Fruit fly (Drosophila melanogaster): ENCODE data around the gene CG9701.

Gene CG9701

DNA sequence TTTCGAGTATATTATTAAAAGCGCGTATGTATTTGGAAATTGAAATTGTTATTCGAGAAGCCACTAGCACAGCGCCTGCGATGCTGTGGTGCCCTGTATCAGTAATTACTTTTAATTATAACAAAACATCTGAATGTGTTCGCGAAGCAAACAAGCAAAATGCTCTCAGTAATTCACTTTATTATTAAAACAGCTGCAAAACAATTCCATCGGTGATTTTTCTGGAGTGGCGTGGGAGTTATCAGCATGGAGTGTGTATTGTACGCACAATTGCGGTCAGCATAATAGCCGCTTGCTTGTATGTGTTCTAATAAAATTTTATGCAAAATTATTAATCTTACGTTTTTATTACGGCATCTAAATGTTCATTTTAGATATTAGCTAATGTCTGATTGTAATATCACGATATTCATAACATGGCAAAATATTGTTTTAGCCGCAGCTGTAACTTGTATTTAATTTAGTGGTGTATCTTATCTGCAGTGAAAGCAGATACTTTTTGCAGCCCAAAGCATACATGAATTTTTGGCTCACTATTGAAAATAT lies 48.9 kb downstream of the CG9701 start (continued):
- TF ChIP-seq peb (GFP tag; IDR thresholded peaks at IDR 0.05) = no peak
- TF ChIP-seq cas (GFP tag; IDR thresholded peaks at IDR 0.05) = no peak
- no peak for TF ChIP-seq stwl (tag; optimal IDR thresholded peaks at IDR 0.05)
- peak; percentile 76 for TF ChIP-seq stc (GFP tag; IDR thresholded peaks at IDR 0.05)
- TF ChIP-seq nom (GFP tag; optimal IDR thresholded peaks at IDR 0.05) = peak; percentile 18
- TF ChIP-seq btn (GFP tag; optimal IDR thresholded peaks at IDR 0.05) = peak; percentile 52
- peak; percentile 6 for TF ChIP-seq CG7987 (GFP tag; optimal IDR thresholded peaks at IDR 0.05)
- TF ChIP-seq nerfin-1 (tag; optimal IDR thresholded peaks at IDR 0.05) = peak; percentile 52
- TF ChIP-seq p53 (GFP tag; optimal IDR thresholded peaks at IDR 0.05) = no peak
- TF ChIP-seq C15 (GFP tag; IDR thresholded peaks at IDR 0.05) = no peak
- peak; percentile 80 for TF ChIP-seq CG4820 (GFP tag; optimal IDR thresholded peaks at IDR 0.05)
- no peak for TF ChIP-seq Hey (tag; optimal IDR thresholded peaks at IDR 0.05)
- no peak for TF ChIP-seq CHES-1-like (GFP tag; optimal IDR thresholded peaks at IDR 0.05)
- no peak for TF ChIP-seq Deaf1 (tag; optimal IDR thresholded peaks at IDR 0.05)
- peak; percentile 65 for TF ChIP-seq ERR (GFP tag; optimal IDR thresholded peaks at IDR 0.05)
- peak; percentile 62 for TF ChIP-seq caup (GFP tag; optimal IDR thresholded peaks at IDR 0.05; ENCODE audit: severe bottlenecking)
- TF ChIP-seq bigmax (GFP tag; optimal IDR thresholded peaks at IDR 0.05) = no peak
- peak; percentile 21 for TF ChIP-seq CG12104 (GFP tag; optimal IDR thresholded peaks at IDR 0.05)
- TF ChIP-seq CG2129 (GFP tag; IDR thresholded peaks at IDR 0.05; ENCODE audit: partially characterized antibody) = no peak
- no peak for TF ChIP-seq gt (GFP tag; IDR thresholded peaks at IDR 0.05)
- no peak for TF ChIP-seq CG11504 (tag; optimal IDR thresholded peaks at IDR 0.05)
- TF ChIP-seq Ets97D (GFP tag; optimal IDR thresholded peaks at IDR 0.05) = peak; percentile 16
- TF ChIP-seq zfh2 (GFP tag; optimal IDR thresholded peaks at IDR 0.05) = peak; percentile 11
- TF ChIP-seq crp (GFP tag; optimal IDR thresholded peaks at IDR 0.05) = peak in 1 of 2 experiments; percentile 12
- TF ChIP-seq lmd (GFP tag; IDR thresholded peaks at IDR 0.05) = peak; percentile 74
- peak; percentile 74 for TF ChIP-seq CG1529 (GFP tag; optimal IDR thresholded peaks at IDR 0.05)
- TF ChIP-seq TFAM (GFP tag; optimal IDR thresholded peaks at IDR 0.05) = peak; percentile 0
- TF ChIP-seq cato (GFP tag; optimal IDR thresholded peaks at IDR 0.05; ENCODE audit: borderline replicate concordance) = peak; percentile 23
- no peak for TF ChIP-seq prd (optimal IDR thresholded peaks at IDR 0.05)
- peak; percentile 80 for TF ChIP-seq prd (GFP tag; IDR thresholded peaks at IDR 0.05)
- peak; percentile 59; the same call in 2 of the 3 replicates for TF ChIP-seq CG34422 (GFP tag; IDR thresholded peaks at IDR 0.05)
- TF ChIP-seq Hr78 (GFP tag; optimal IDR thresholded peaks at IDR 0.05) = no peak
- TF ChIP-seq CG11696 (GFP tag; IDR thresholded peaks at IDR 0.05) = peak; percentile 95
- TF ChIP-seq Atf6 (GFP tag; IDR thresholded peaks at IDR 0.05) = no peak
- TF ChIP-seq fru (optimal IDR thresholded peaks at IDR 0.05) = no peak
- TF ChIP-seq MBD-R2 (GFP tag; IDR thresholded peaks at IDR 0.05) = no peak; the same call in 1 of the 2 replicates
- TF ChIP-seq CG7745 (tag; optimal IDR thresholded peaks at IDR 0.05) = no peak
- TF ChIP-seq abd-A (tag; optimal IDR thresholded peaks at IDR 0.05) = no peak
- peak; percentile 0 for TF ChIP-seq sima (GFP tag; optimal IDR thresholded peaks at IDR 0.05)
- peak; percentile 87 for TF ChIP-seq unpg (GFP tag; optimal IDR thresholded peaks at IDR 0.05)
- peak; percentile 61 for TF ChIP-seq H2.0 (GFP tag; IDR thresholded peaks at IDR 0.05)
- TF ChIP-seq Mrtf (GFP tag; IDR thresholded peaks at IDR 0.05) = peak; percentile 65; the same call in 2 of the 3 replicates
- TF ChIP-seq CG1647 (GFP tag; optimal IDR thresholded peaks at IDR 0.05) = peak; percentile 24
- TF ChIP-seq dimm (GFP tag; IDR thresholded peaks at IDR 0.05) = no peak
- TF ChIP-seq CG3281 (GFP tag; optimal IDR thresholded peaks at IDR 0.05) = peak; percentile 79
- TF ChIP-seq en (GFP tag; optimal IDR thresholded peaks at IDR 0.05) = peak; percentile 61
- TF ChIP-seq her (GFP tag; optimal IDR thresholded peaks at IDR 0.05) = peak; percentile 15
- TF ChIP-seq CG10267 (tag; optimal IDR thresholded peaks at IDR 0.05) = peak; percentile 77
- TF ChIP-seq CG14667 (GFP tag; IDR thresholded peaks at IDR 0.05) = peak; percentile 58; the same call in 1 of the 2 replicates
- no peak for TF ChIP-seq CG3995 (GFP tag; optimal IDR thresholded peaks at IDR 0.05)
- no peak for TF ChIP-seq CkIIα-i1 (GFP tag; IDR thresholded peaks at IDR 0.05)
